1 fruit fly cellular context compared by ENCODE assay signal in the genomic region with DNA sequence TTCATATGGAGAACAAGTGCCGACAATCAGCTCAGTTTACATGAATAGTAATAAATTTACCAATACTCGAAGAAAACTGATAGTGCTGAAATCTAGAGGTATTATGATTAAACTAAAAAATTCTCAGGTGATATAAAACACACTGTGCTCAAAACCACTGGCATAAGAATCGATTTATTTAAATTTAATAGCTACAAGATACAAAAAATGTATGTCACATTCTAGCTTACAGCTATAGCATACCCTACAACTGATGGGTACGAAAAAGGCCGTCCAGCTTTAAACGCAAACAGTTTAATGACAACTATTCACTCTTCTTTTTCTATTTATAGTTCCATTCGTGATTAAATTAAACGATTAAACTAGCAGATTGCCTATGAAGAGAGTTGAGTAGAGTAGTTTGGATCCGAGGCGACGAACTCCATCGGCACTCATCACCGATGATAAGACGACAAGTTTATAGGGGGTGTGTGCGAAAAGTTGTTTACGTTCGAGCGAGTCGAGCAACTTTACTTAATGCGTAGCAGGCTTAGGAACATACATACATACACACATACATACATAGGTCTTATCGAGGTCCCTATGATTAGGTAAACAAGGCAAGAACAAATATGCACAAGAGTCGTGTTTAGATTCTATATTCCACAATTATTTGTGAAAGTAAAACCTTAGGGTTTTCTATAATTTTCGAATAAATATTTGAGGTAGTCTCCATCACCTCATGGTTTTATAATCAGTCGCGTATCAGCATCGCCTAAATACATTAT.
TF ChIP-seq lines count a peak whose summit lies in the region.

No protein-coding gene starts in this region.

TF ChIP-seq in whole organism, embryonic, 481 proteins besides CTCF, POLR2A, EP300 and RAD21 (continued from another document and continues in another):
- no peak for TF ChIP-seq Doc3 (GFP tag; IDR thresholded peaks at IDR 0.05; lab: Robert Waterston, UW; ENCODE audit: partially characterized antibody)
- no peak for TF ChIP-seq CG13287 (GFP tag; IDR thresholded peaks at IDR 0.05; lab: Robert Waterston, UW; ENCODE audit: partially characterized antibody)
- TF ChIP-seq pnt (GFP tag; optimal IDR thresholded peaks at IDR 0.05; lab: Kevin White, UChicago): peak; percentile 62
- TF ChIP-seq NC2β (GFP tag; optimal IDR thresholded peaks at IDR 0.05; lab: Kevin White, UChicago): peak; percentile 83
- peak; percentile 76 for TF ChIP-seq NfI (GFP tag; optimal IDR thresholded peaks at IDR 0.05; lab: Kevin White, UChicago)
- peak; percentile 12; the same call in 1 of the 3 replicates for TF ChIP-seq croc (GFP tag; conservative IDR thresholded peaks at IDR 0.05; lab: Robert Waterston, UW)
- peak; percentile 46 for TF ChIP-seq CG12391 (tag; optimal IDR thresholded peaks at IDR 0.05; lab: Kevin White, UChicago)
- TF ChIP-seq so (GFP tag; IDR thresholded peaks at IDR 0.05; lab: Robert Waterston, UW): peak; percentile 53; the same call in 2 of the 3 replicates
- no peak for TF ChIP-seq zen2 (GFP tag; IDR thresholded peaks at IDR 0.05; lab: Robert Waterston, UW; ENCODE audit: partially characterized antibody)
- TF ChIP-seq fd102C (GFP tag; optimal IDR thresholded peaks at IDR 0.05; lab: Kevin White, UChicago): peak; percentile 81
- TF ChIP-seq CG33557 (GFP tag; optimal IDR thresholded peaks at IDR 0.05; lab: Kevin White, UChicago): peak; percentile 87
- TF ChIP-seq CG10321 (GFP tag; IDR thresholded peaks at IDR 0.05; lab: Robert Waterston, UW): no peak
- peak; percentile 54; the same call in 2 of the 3 replicates for TF ChIP-seq CG11093 (GFP tag; IDR thresholded peaks at IDR 0.05; lab: Robert Waterston, UW)
- no peak for TF ChIP-seq aop (GFP tag; IDR thresholded peaks at IDR 0.05; lab: Robert Waterston, UW)
- TF ChIP-seq CG31224 (GFP tag; IDR thresholded peaks at IDR 0.05; lab: Robert Waterston, UW): peak; percentile 66
- TF ChIP-seq CG6854 (GFP tag; optimal IDR thresholded peaks at IDR 0.05; lab: Kevin White, UChicago): peak; percentile 3
- TF ChIP-seq CG14965 (GFP tag; optimal IDR thresholded peaks at IDR 0.05; lab: Kevin White, UChicago; ENCODE audit: borderline replicate concordance): peak; percentile 65
- TF ChIP-seq Xbp1 (GFP tag; optimal IDR thresholded peaks at IDR 0.05; lab: Kevin White, UChicago): peak; percentile 67
- peak; percentile 60 for TF ChIP-seq schlank (tag; optimal IDR thresholded peaks at IDR 0.05; lab: Kevin White, UChicago)
- TF ChIP-seq seq (GFP tag; IDR thresholded peaks at IDR 0.05; lab: Robert Waterston, UW): peak; percentile 43; the same call in 1 of the 2 replicates
- TF ChIP-seq CG8290 (GFP tag; optimal IDR thresholded peaks at IDR 0.05; lab: Kevin White, UChicago): peak; percentile 68
- peak; percentile 74 to 85 for TF ChIP-seq CG8290 (tag; optimal IDR thresholded peaks at IDR 0.05; lab: Kevin White, UChicago)
- TF ChIP-seq CG9932 (GFP tag; IDR thresholded peaks at IDR 0.05; lab: Robert Waterston, UW): peak; percentile 89
- no peak; the same call in 1 of the 2 replicates for TF ChIP-seq CG8765 (GFP tag; IDR thresholded peaks at IDR 0.05; lab: Robert Waterston, UW)
- TF ChIP-seq Awh (GFP tag; IDR thresholded peaks at IDR 0.05; lab: Robert Waterston, UW): peak; percentile 85
- TF ChIP-seq nau (GFP tag; optimal IDR thresholded peaks at IDR 0.05; lab: Kevin White, UChicago): peak; percentile 76
- TF ChIP-seq MBD-R2 (GFP tag; IDR thresholded peaks at IDR 0.05; lab: Robert Waterston, UW): peak; percentile 35; the same call in 1 of the 2 replicates
- peak; percentile 50 for TF ChIP-seq CG14667 (GFP tag; IDR thresholded peaks at IDR 0.05; lab: Robert Waterston, UW)
- TF ChIP-seq amos (GFP tag; IDR thresholded peaks at IDR 0.05; lab: Robert Waterston, UW; ENCODE audit: partially characterized antibody): no peak
- TF ChIP-seq Neu2 (GFP tag; optimal IDR thresholded peaks at IDR 0.05; lab: Kevin White, UChicago; ENCODE audit: borderline replicate concordance): no peak
- TF ChIP-seq CG6765 (GFP tag; optimal IDR thresholded peaks at IDR 0.05; lab: Kevin White, UChicago): peak; percentile 41
- TF ChIP-seq CG3163 (GFP tag; optimal IDR thresholded peaks at IDR 0.05; lab: Kevin White, UChicago): peak; percentile 62
- no peak for TF ChIP-seq Lim3 (GFP tag; IDR thresholded peaks at IDR 0.05; lab: Robert Waterston, UW)
- TF ChIP-seq Jarid2 (GFP tag; optimal IDR thresholded peaks at IDR 0.05; lab: Kevin White, UChicago): peak; percentile 35
- peak; percentile 64 for TF ChIP-seq CG1233 (GFP tag; optimal IDR thresholded peaks at IDR 0.05; lab: Kevin White, UChicago)
- TF ChIP-seq Oli (tag; optimal IDR thresholded peaks at IDR 0.05; lab: Kevin White, UChicago): peak; percentile 5
- TF ChIP-seq trh (GFP tag; optimal IDR thresholded peaks at IDR 0.05; lab: Kevin White, UChicago): peak; percentile 39
- peak; percentile 19 for TF ChIP-seq CG6683 (GFP tag; optimal IDR thresholded peaks at IDR 0.05; lab: Kevin White, UChicago)
- peak; percentile 81 for TF ChIP-seq cwo (GFP tag; optimal IDR thresholded peaks at IDR 0.05; lab: Kevin White, UChicago)
- TF ChIP-seq bigmax (GFP tag; optimal IDR thresholded peaks at IDR 0.05; lab: Kevin White, UChicago): peak; percentile 16
- no peak for TF ChIP-seq CG42726 (GFP tag; IDR thresholded peaks at IDR 0.05; lab: Robert Waterston, UW; ENCODE audit: partially characterized antibody)
- TF ChIP-seq HHEX (GFP tag; optimal IDR thresholded peaks at IDR 0.05; lab: Kevin White, UChicago): peak; percentile 66
- 0 out of 4 replicates have a peak, but pooled peaks have one; percentile 12 for TF ChIP-seq chinmo (GFP tag; IDR thresholded peaks at IDR 0.05; lab: Robert Waterston, UW; ENCODE audit: partially characterized antibody)
- TF ChIP-seq da (GFP tag; optimal IDR thresholded peaks at IDR 0.05; lab: Kevin White, UChicago): no peak
- peak; percentile 90 for TF ChIP-seq ci (GFP tag; IDR thresholded peaks at IDR 0.05; lab: Robert Waterston, UW)
- peak; percentile 80 for TF ChIP-seq lilli (GFP tag; optimal IDR thresholded peaks at IDR 0.05; lab: Kevin White, UChicago)
- peak; percentile 59 for TF ChIP-seq stc (GFP tag; IDR thresholded peaks at IDR 0.05; lab: Robert Waterston, UW)
- TF ChIP-seq al (GFP tag; IDR thresholded peaks at IDR 0.05; lab: Robert Waterston, UW): peak; percentile 80
- TF ChIP-seq vnd (GFP tag; IDR thresholded peaks at IDR 0.05; lab: Robert Waterston, UW; ENCODE audit: partially characterized antibody): no peak
- TF ChIP-seq toy (GFP tag; IDR thresholded peaks at IDR 0.05; lab: Robert Waterston, UW): peak; percentile 49; the same call in 1 of the 2 replicates
- TF ChIP-seq CG13775 (GFP tag; optimal IDR thresholded peaks at IDR 0.05; lab: Kevin White, UChicago): peak; percentile 68
- TF ChIP-seq CG14014 (GFP tag; IDR thresholded peaks at IDR 0.05; lab: Robert Waterston, UW): peak; percentile 70
- TF ChIP-seq Atf3 (GFP tag; optimal IDR thresholded peaks at IDR 0.05; lab: Kevin White, UChicago): peak; percentile 16
- peak; percentile 57 for TF ChIP-seq CG9817 (tag; optimal IDR thresholded peaks at IDR 0.05; lab: Kevin White, UChicago)
- no peak for TF ChIP-seq Usf (GFP tag; optimal IDR thresholded peaks at IDR 0.05; lab: Kevin White, UChicago)
- peak; percentile 77 for TF ChIP-seq CG13894 (tag; optimal IDR thresholded peaks at IDR 0.05; lab: Kevin White, UChicago)
- peak; percentile 74 for TF ChIP-seq dysf (GFP tag; IDR thresholded peaks at IDR 0.05; lab: Robert Waterston, UW)
- peak; percentile 44 for TF ChIP-seq CG32772 (GFP tag; IDR thresholded peaks at IDR 0.05; lab: Robert Waterston, UW)
- TF ChIP-seq CG7556 (GFP tag; optimal IDR thresholded peaks at IDR 0.05; lab: Kevin White, UChicago): peak; percentile 63
- TF ChIP-seq HmgD (GFP tag; optimal IDR thresholded peaks at IDR 0.05; lab: Kevin White, UChicago): no peak
- peak; percentile 50 for TF ChIP-seq gsb (GFP tag; IDR thresholded peaks at IDR 0.05; lab: Robert Waterston, UW)
- TF ChIP-seq sob (GFP tag; IDR thresholded peaks at IDR 0.05; lab: Robert Waterston, UW): peak; percentile 69
- peak; percentile 18; the same call in 1 of the 2 replicates for TF ChIP-seq CG4404 (GFP tag; IDR thresholded peaks at IDR 0.05; lab: Robert Waterston, UW)
- peak; percentile 56; the same call in 1 of the 2 replicates for TF ChIP-seq CG6272 (GFP tag; IDR thresholded peaks at IDR 0.05; lab: Robert Waterston, UW)
- no peak for TF ChIP-seq sna (GFP tag; IDR thresholded peaks at IDR 0.05; lab: Robert Waterston, UW; ENCODE audit: partially characterized antibody)
- TF ChIP-seq fru (optimal IDR thresholded peaks at IDR 0.05; lab: Kevin White, UChicago): no peak
- TF ChIP-seq cad (GFP tag; optimal IDR thresholded peaks at IDR 0.05; lab: Kevin White, UChicago): no peak
- TF ChIP-seq CG3995 (GFP tag; optimal IDR thresholded peaks at IDR 0.05; lab: Kevin White, UChicago): no peak
- TF ChIP-seq E2f2 (GFP tag; IDR thresholded peaks at IDR 0.05; lab: Robert Waterston, UW): peak; percentile 42
- TF ChIP-seq PHDP (tag; optimal IDR thresholded peaks at IDR 0.05; lab: Kevin White, UChicago): peak; percentile 63
- TF ChIP-seq repo (GFP tag; optimal IDR thresholded peaks at IDR 0.05; lab: Kevin White, UChicago): peak; percentile 42
- TF ChIP-seq CG2712 (tag; optimal IDR thresholded peaks at IDR 0.05; lab: Kevin White, UChicago): peak; percentile 52
- peak; percentile 48 for TF ChIP-seq vvl (GFP tag; IDR thresholded peaks at IDR 0.05; lab: Robert Waterston, UW)
- peak; percentile 60 for TF ChIP-seq CG13624 (GFP tag; optimal IDR thresholded peaks at IDR 0.05; lab: Kevin White, UChicago)
- peak; percentile 53; the same call in 1 of the 2 replicates for TF ChIP-seq CG1024 (GFP tag; IDR thresholded peaks at IDR 0.05; lab: Robert Waterston, UW)
- TF ChIP-seq CG11398 (GFP tag; optimal IDR thresholded peaks at IDR 0.05; lab: Kevin White, UChicago): peak; percentile 82
- peak; percentile 83 for TF ChIP-seq CG10209 (GFP tag; optimal IDR thresholded peaks at IDR 0.05; lab: Kevin White, UChicago)
- TF ChIP-seq Stat92E (GFP tag; optimal IDR thresholded peaks at IDR 0.05; lab: Kevin White, UChicago): no peak
- peak; percentile 53 for TF ChIP-seq peb (GFP tag; IDR thresholded peaks at IDR 0.05; lab: Robert Waterston, UW)
- peak; percentile 73 for TF ChIP-seq dati (GFP tag; IDR thresholded peaks at IDR 0.05; lab: Robert Waterston, UW)
- TF ChIP-seq nmo (GFP tag; optimal IDR thresholded peaks at IDR 0.05; lab: Kevin White, UChicago): peak; percentile 36
- peak; percentile 50 for TF ChIP-seq CG9876 (GFP tag; optimal IDR thresholded peaks at IDR 0.05; lab: Kevin White, UChicago)
- peak; percentile 74 for TF ChIP-seq CG8089 (GFP tag; optimal IDR thresholded peaks at IDR 0.05; lab: Kevin White, UChicago)
- TF ChIP-seq CG4854 (GFP tag; optimal IDR thresholded peaks at IDR 0.05; lab: Kevin White, UChicago): peak; percentile 77
- no peak for TF ChIP-seq HLH4C (GFP tag; IDR thresholded peaks at IDR 0.05; lab: Robert Waterston, UW; ENCODE audit: partially characterized antibody)
- TF ChIP-seq tgo (GFP tag; IDR thresholded peaks at IDR 0.05; lab: Robert Waterston, UW): peak; percentile 74
- no peak for TF ChIP-seq tll (GFP tag; optimal IDR thresholded peaks at IDR 0.05; lab: Kevin White, UChicago)
- peak; percentile 24 for TF ChIP-seq CG10274 (GFP tag; optimal IDR thresholded peaks at IDR 0.05; lab: Kevin White, UChicago)
- no peak for TF ChIP-seq CG10431 (GFP tag; optimal IDR thresholded peaks at IDR 0.05; lab: Kevin White, UChicago)
- peak; percentile 42 for TF ChIP-seq cato (GFP tag; optimal IDR thresholded peaks at IDR 0.05; lab: Kevin White, UChicago; ENCODE audit: borderline replicate concordance)
- TF ChIP-seq CG9609 (GFP tag; optimal IDR thresholded peaks at IDR 0.05; lab: Kevin White, UChicago): peak; percentile 45
- TF ChIP-seq ro (GFP tag; IDR thresholded peaks at IDR 0.05; lab: Robert Waterston, UW): no peak
- peak; percentile 60; the same call in 1 of the 2 replicates for TF ChIP-seq ttk (GFP tag; IDR thresholded peaks at IDR 0.05; lab: Robert Waterston, UW)
- TF ChIP-seq CG7839 (tag; optimal IDR thresholded peaks at IDR 0.05; lab: Kevin White, UChicago): peak; percentile 64
- TF ChIP-seq gt (GFP tag; IDR thresholded peaks at IDR 0.05; lab: Robert Waterston, UW): 0 out of 2 replicates have a peak, but pooled peaks have one; percentile 9
- TF ChIP-seq CG4424 (GFP tag; optimal IDR thresholded peaks at IDR 0.05; lab: Kevin White, UChicago): peak; percentile 54
- TF ChIP-seq cas (GFP tag; IDR thresholded peaks at IDR 0.05; lab: Robert Waterston, UW): peak; percentile 75
- TF ChIP-seq ERR (GFP tag; optimal IDR thresholded peaks at IDR 0.05; lab: Kevin White, UChicago): peak; percentile 52
- peak; percentile 29 for TF ChIP-seq p53 (GFP tag; optimal IDR thresholded peaks at IDR 0.05; lab: Kevin White, UChicago)
- TF ChIP-seq CG33213 (GFP tag; optimal IDR thresholded peaks at IDR 0.05; lab: Kevin White, UChicago): peak; percentile 84
- TF ChIP-seq Chrac-16 (GFP tag; optimal IDR thresholded peaks at IDR 0.05; lab: Kevin White, UChicago): peak; percentile 36
- no peak for TF ChIP-seq Doc2 (GFP tag; IDR thresholded peaks at IDR 0.05; lab: Robert Waterston, UW)
- peak; percentile 67 for TF ChIP-seq CG14710 (tag; optimal IDR thresholded peaks at IDR 0.05; lab: Kevin White, UChicago)
- peak in 1 of 2 experiments; percentile 36 for TF ChIP-seq crp (GFP tag; optimal IDR thresholded peaks at IDR 0.05; lab: Kevin White, UChicago)
- peak; percentile 78 for TF ChIP-seq gsb-n (tag; optimal IDR thresholded peaks at IDR 0.05; lab: Kevin White, UChicago)
- no peak for TF ChIP-seq TFAM (GFP tag; optimal IDR thresholded peaks at IDR 0.05; lab: Kevin White, UChicago)
- peak; percentile 22 for TF ChIP-seq CG12071 (GFP tag; optimal IDR thresholded peaks at IDR 0.05; lab: Kevin White, UChicago)
- no peak for TF ChIP-seq yki (optimal IDR thresholded peaks at IDR 0.05; lab: Kevin White, UChicago)
- no peak for TF ChIP-seq br (optimal IDR thresholded peaks at IDR 0.05; lab: Kevin White, UChicago)
- peak; percentile 21 for TF ChIP-seq crc (GFP tag; optimal IDR thresholded peaks at IDR 0.05; lab: Kevin White, UChicago)
- TF ChIP-seq MESR4 (GFP tag; optimal IDR thresholded peaks at IDR 0.05; lab: Kevin White, UChicago): no peak
- TF ChIP-seq CG10462 (GFP tag; optimal IDR thresholded peaks at IDR 0.05; lab: Kevin White, UChicago): peak; percentile 66
- TF ChIP-seq E2f1 (GFP tag; IDR thresholded peaks at IDR 0.05; lab: Robert Waterston, UW): peak; percentile 56
- peak; percentile 43 for TF ChIP-seq CG8281 (tag; optimal IDR thresholded peaks at IDR 0.05; lab: Kevin White, UChicago)
- peak; percentile 55 for TF ChIP-seq YL-1 (GFP tag; optimal IDR thresholded peaks at IDR 0.05; lab: Kevin White, UChicago)
- peak; percentile 60 for TF ChIP-seq tin (GFP tag; optimal IDR thresholded peaks at IDR 0.05; lab: Kevin White, UChicago)
- no peak for TF ChIP-seq CG30020 (tag; optimal IDR thresholded peaks at IDR 0.05; lab: Kevin White, UChicago)
- no peak for TF ChIP-seq dan (GFP tag; IDR thresholded peaks at IDR 0.05; lab: Robert Waterston, UW)
- TF ChIP-seq pho (GFP tag; optimal IDR thresholded peaks at IDR 0.05; lab: Kevin White, UChicago): peak; percentile 76
